Fruit fly (Drosophila melanogaster): Measurements from ENCODE around the gene CG43145.

DNA sequence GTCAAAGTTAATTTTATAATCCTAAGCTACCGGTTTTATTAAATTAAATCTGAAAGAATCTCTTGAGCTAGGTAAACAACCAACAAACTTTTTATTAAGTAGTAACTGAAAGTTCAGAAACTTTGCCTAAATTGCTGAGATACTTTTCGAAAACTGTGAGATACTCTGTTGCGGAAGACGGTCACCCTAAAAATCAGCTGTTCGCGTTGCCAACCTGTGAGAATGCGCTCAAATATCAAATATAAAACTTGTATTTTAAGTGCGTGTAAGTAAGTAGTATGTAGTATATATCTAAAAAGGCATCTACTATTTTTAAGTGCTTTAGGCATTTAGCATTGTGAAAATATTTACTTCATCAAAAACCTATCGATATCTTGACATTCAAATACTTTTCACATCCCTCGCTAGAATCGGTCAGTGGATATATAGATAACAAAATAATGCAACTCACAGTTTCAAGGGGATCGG is 11.4 kb downstream of the CG43145 start, which contains the start of the genes CG31955 and CG2818:
- no peak for TF ChIP-seq CG7101 (tag; optimal IDR thresholded peaks at IDR 0.05)
- no peak for TF ChIP-seq CG7045 (GFP tag; optimal IDR thresholded peaks at IDR 0.05)
- peak; percentile 96 for TF ChIP-seq kay (GFP tag; ENCODE audit: borderline replicate concordance)
- TF ChIP-seq bab1 (GFP tag; optimal IDR thresholded peaks at IDR 0.05): no peak
- no peak for TF ChIP-seq Clk (GFP tag; optimal IDR thresholded peaks at IDR 0.05)
- TF ChIP-seq Mnt (GFP tag; optimal IDR thresholded peaks at IDR 0.05): no peak
- TF ChIP-seq tj (GFP tag; optimal IDR thresholded peaks at IDR 0.05): peak; percentile 35
- peak; percentile 6 for TF ChIP-seq CG1620 (GFP tag; optimal IDR thresholded peaks at IDR 0.05)
- TF ChIP-seq cic (GFP tag; optimal IDR thresholded peaks at IDR 0.05): no peak

All from whole organism, adult.